Worm (Caenorhabditis elegans) whole organism, midembryonic: ENCODE results near the gene K09C4.10.

Source experiments
- T22C8.4 ChIP-seq: fragments of 200-800 bp; sonication (Bioruptor generic); IDR thresholded peaks from 2 replicates; pipeline ENCODE4 v1.3.6; 2022; ENCODE audit warnings: missing genetic modification characterization, missing compliant biosample characterization
- cog-1 ChIP-seq: sonication (generic microtip); optimal IDR thresholded peaks from 2 replicates; lab custom pipeline; 2016; ENCODE audit warnings: missing genetic modification characterization, missing compliant biosample characterization
- flt-1 ChIP-seq: fragments of 200-800 bp; sonication (Bioruptor generic); IDR thresholded peaks from 2 replicates; pipeline ENCODE4 v1.3.6; 2022; ENCODE audit warnings: missing genetic modification characterization, missing compliant biosample characterization
- med-1 ChIP-seq: sonication (generic microtip); optimal IDR thresholded peaks from 2 replicates; lab custom pipeline; 2017; ENCODE audit warnings: missing genetic modification characterization, mild to moderate bottlenecking, missing compliant biosample characterization, antibody characterized with exemption, missing genetic modification reagents; ENCODE audit not compliant: insufficient read depth
- ref-1 ChIP-seq: fragments of 200-800 bp; sonication (Bioruptor generic); conservative IDR thresholded peaks from 2 replicates; pipeline ENCODE4 v1.3.6; 2022; ENCODE audit warnings: missing genetic modification reagents, missing genetic modification characterization, missing compliant biosample characterization
- tab-1 ChIP-seq: fragments of 200-800 bp; sonication (Bioruptor generic); IDR thresholded peaks from 2 replicates; pipeline ENCODE4 v1.3.6; 2022; ENCODE audit warnings: missing genetic modification characterization, missing compliant biosample characterization
- ztf-23 ChIP-seq: fragments of 200-800 bp; sonication (Bioruptor generic); IDR thresholded peaks from 2 replicates; pipeline ENCODE4 v1.3.6; 2022; ENCODE audit warnings: missing genetic modification reagents, missing genetic modification characterization, missing compliant biosample characterization
- ztf-29 ChIP-seq: fragments of 200-800 bp; sonication (Bioruptor generic); IDR thresholded peaks from 2 replicates; pipeline ENCODE4 v1.3.6; 2022; ENCODE audit warnings: missing genetic modification reagents, missing genetic modification characterization, missing compliant biosample characterization

DNA sequence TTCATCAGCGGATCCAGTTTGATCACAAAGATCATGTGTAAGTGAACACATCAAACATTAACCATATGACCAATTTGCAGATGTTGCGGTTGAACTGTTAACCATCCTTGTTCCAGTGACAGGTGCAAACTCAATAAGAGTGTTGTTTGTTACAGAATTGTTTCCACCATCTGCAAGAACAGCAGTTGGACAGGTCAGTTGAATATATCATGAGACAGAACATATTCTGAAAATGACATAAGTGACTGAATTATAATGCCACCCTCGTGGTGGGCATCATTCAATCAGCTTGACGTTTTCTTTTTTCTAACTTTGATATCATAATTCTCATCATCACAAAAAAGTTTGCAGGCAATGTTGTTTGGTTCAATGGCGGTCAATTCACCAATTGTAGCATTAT, 20.6 kb upstream of the K09C4.10 start:
- TF ChIP-seq ztf-23 (GFP tag; lab: Robert Waterston, UW) (no peak), tab-1 (GFP tag; lab: Robert Waterston, UW) (no peak), flt-1 (GFP tag; lab: Robert Waterston, UW) (no peak), ztf-29 (GFP tag; lab: Robert Waterston, UW) (no peak), T22C8.4 (no peak), med-1 (GFP tag; lab: Kevin White, UChicago) (no peak), cog-1 (tag; lab: Kevin White, UChicago) (no peak), ref-1 (GFP tag; lab: Robert Waterston, UW) (no peak)
